Fruit fly (Drosophila melanogaster) S2 (cell line): ENCODE measurements around the gene Duba.
"Not testable (repeated sequence)": the region's sequence is repeated elsewhere in the genome, so short reads cannot be mapped to it uniquely, and the experiment has no call there.

Experiments
- CG8478 ChIP-seq: fragments of >200 bp; optimal IDR thresholded peaks from 2 replicates; lab custom pipeline; 2018
- CTCF ChIP-seq, 2 experiments: fragments of >200 bp; optimal IDR thresholded peaks; 2 replicates each; lab custom pipeline; 2018

Gene Duba

dm6 chr3L:11609835-11610234 is 570 bp upstream of the Duba start, which contains the start of gene CG42832:
Gene CG42832 (plus strand): TSS chr3L:11610135.
- TF ChIP-seq CTCF (optimal IDR thresholded peaks at IDR 0.05; lab: Kevin White, UChicago) (no peak), CG8478 (lab: Kevin White, UChicago) (no peak)

- TF ChIP-seq CG8478 (lab: Kevin White, UChicago) (no peak), CTCF (optimal IDR thresholded peaks at IDR 0.05; lab: Kevin White, UChicago) (no peak)
Measured at dm6 chr3L:11604227-11604626, 5.0 kb downstream of the Duba start.

dm6 chr3L:11602040-11602439 is 7.2 kb downstream of the Duba start:
- TF ChIP-seq CG8478 (lab: Kevin White, UChicago) = no peak
- no peak for TF ChIP-seq CTCF (optimal IDR thresholded peaks at IDR 0.05; lab: Kevin White, UChicago)

- TF ChIP-seq CG8478 (lab: Kevin White, UChicago) = no peak
- no peak for TF ChIP-seq CTCF (optimal IDR thresholded peaks at IDR 0.05; lab: Kevin White, UChicago)
Measured at dm6 chr3L:11601133-11601532, 8.1 kb downstream of the Duba start.

- TF ChIP-seq CG8478 (lab: Kevin White, UChicago) (no peak), CTCF (optimal IDR thresholded peaks at IDR 0.05; lab: Kevin White, UChicago) (no peak)
Measured at dm6 chr3L:11599965-11600420, 9.3 kb downstream of the Duba start, which contains the start of the genes CG14137 and CG46394. Gene CG14137 (minus strand): TSS chr3L:11600065. Gene CG46394 (plus strand): TSS chr3L:11600370.

- TF ChIP-seq CG8478 (lab: Kevin White, UChicago) (no peak), CTCF (optimal IDR thresholded peaks at IDR 0.05; lab: Kevin White, UChicago) (no peak)
Measured at dm6 chr3L:11599255-11599654, 10.0 kb downstream of the Duba start.

dm6 chr3L:11596585-11597252 is 12.5 kb downstream of the Duba start, which contains the start of gene CG7368:
Gene CG7368 (plus strand): TSS chr3L:11597202.
- no peak for TF ChIP-seq CTCF (optimal IDR thresholded peaks at IDR 0.05; lab: Kevin White, UChicago)
- no peak for TF ChIP-seq CG8478 (lab: Kevin White, UChicago)

- TF ChIP-seq CG8478 (lab: Kevin White, UChicago) (no peak), CTCF (optimal IDR thresholded peaks at IDR 0.05; lab: Kevin White, UChicago) (no peak)
Measured at dm6 chr3L:11593778-11594177, 15.5 kb downstream of the Duba start.

- TF ChIP-seq CG8478 (lab: Kevin White, UChicago) = no peak
Measured at dm6 chr3L:11591803-11592202, 17.5 kb downstream of the Duba start.

dm6 chr3L:11591131-11591530 is 18.1 kb downstream of the Duba start, which contains the start of gene CG33268:
Gene CG33268 (minus strand): TSS chr3L:11591231.
- TF ChIP-seq CTCF (optimal IDR thresholded peaks at IDR 0.05; lab: Kevin White, UChicago) (no peak), CG8478 (lab: Kevin White, UChicago) (no peak)

- not testable (repeated sequence) for TF ChIP-seq CG8478 (lab: Kevin White, UChicago); CTCF (optimal IDR thresholded peaks at IDR 0.05; lab: Kevin White, UChicago)
Measured at dm6 chr3L:11589395-11589794, 19.9 kb downstream of the Duba start, which contains the start of gene CG7377. Gene CG7377 (plus strand): TSS chr3L:11589695.

dm6 chr3L:11588594-11588993 is 20.7 kb downstream of the Duba start:
- TF ChIP-seq CG8478 (lab: Kevin White, UChicago) = no peak
- no peak for TF ChIP-seq CTCF (optimal IDR thresholded peaks at IDR 0.05; lab: Kevin White, UChicago)

dm6 chr3L:11587720-11588580 is 21.3 kb downstream of the Duba start, which contains the start of gene rt:
Gene rt (minus strand): TSS chr3L:11587770.
- TF ChIP-seq CG8478 (lab: Kevin White, UChicago) = no peak
- no peak for TF ChIP-seq CTCF (optimal IDR thresholded peaks at IDR 0.05; lab: Kevin White, UChicago)

dm6 chr3L:11586794-11587462 is 22.3 kb downstream of the Duba start:
- TF ChIP-seq CTCF (optimal IDR thresholded peaks at IDR 0.05; lab: Kevin White, UChicago) (no peak), CG8478 (lab: Kevin White, UChicago) (no peak)
